Worm (Caenorhabditis elegans) whole organism, young adult: ENCODE results near the gene D1025.10.

Experiments used
- bed-2 ChIP-seq: fragments of 200-800 bp; sonication (Bioruptor generic); IDR thresholded peaks from 2 replicates; pipeline ENCODE4 v1.3.6; 2022; ENCODE audit warnings: missing genetic modification reagents, missing genetic modification characterization, missing compliant biosample characterization

D1025.10 gene

DNA sequence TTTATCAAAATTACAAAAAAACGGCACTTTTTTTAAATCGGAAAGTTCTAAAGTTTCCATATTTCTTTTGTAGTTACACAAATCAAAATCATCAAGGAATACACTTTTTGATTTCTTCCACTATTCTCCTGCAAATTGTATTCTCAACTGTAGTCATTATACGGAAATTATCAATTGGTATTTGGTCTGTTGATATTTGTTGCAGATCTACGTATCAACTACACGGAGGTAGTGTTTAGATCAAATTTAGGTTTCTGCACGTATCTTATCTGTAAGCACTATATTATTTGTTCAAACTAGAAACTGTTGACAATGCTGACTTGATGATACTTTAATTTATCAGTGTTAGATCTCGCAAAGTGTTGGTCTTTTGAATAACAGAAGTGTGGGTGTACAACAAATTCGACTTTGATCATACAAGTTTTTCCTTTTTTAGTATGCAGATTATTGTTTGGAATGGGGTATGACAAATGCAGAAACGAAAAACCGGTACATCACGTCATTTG, 51.7 kb downstream of the D1025.10 start (continued):
- TF ChIP-seq bed-2 (GFP tag; lab: Robert Waterston, UW) = no peak
